Worm (Caenorhabditis elegans) whole organism, young adult: ENCODE data around the gene atgp-2.

Experiments used
- C06A6.2 ChIP-seq: fragments of 200-800 bp; sonication (Bioruptor generic); conservative IDR thresholded peaks from 2 replicates; pipeline ENCODE4 v1.3.6; 2022; ENCODE audit warnings: missing genetic modification characterization, missing compliant biosample characterization
- C17E4.6 ChIP-seq: fragments of 200-800 bp; sonication (Bioruptor generic); IDR thresholded peaks from 2 replicates; pipeline ENCODE4 v1.3.6; 2022; ENCODE audit warnings: missing genetic modification reagents, missing genetic modification characterization, missing compliant biosample characterization
- F57A8.1 ChIP-seq: fragments of 200-800 bp; sonication (Bioruptor generic); optimal IDR thresholded peaks from 2 replicates; lab custom pipeline; 2018; ENCODE audit warnings: mild to moderate bottlenecking, missing genetic modification characterization, moderate library complexity, missing compliant biosample characterization
- dpff-1 ChIP-seq: sonication (generic microtip); optimal IDR thresholded peaks from 2 replicates; lab custom pipeline; 2017; ENCODE audit warnings: mild to moderate bottlenecking, missing genetic modification characterization, missing compliant biosample characterization
- hlh-26 ChIP-seq: fragments of 200-800 bp; sonication (Bioruptor generic); conservative IDR thresholded peaks from 2 replicates; pipeline ENCODE4 v1.3.6; 2022; ENCODE audit warnings: missing genetic modification reagents, missing genetic modification characterization, missing compliant biosample characterization
- hsf-1 ChIP-seq: fragments of 200-800 bp; sonication (Bioruptor generic); IDR thresholded peaks from 2 replicates; pipeline ENCODE4 v1.3.6; 2022; ENCODE audit warnings: missing genetic modification reagents, missing genetic modification characterization, missing compliant biosample characterization
- madf-10 ChIP-seq: sonication (generic microtip); optimal IDR thresholded peaks from 2 replicates; lab custom pipeline; 2016; ENCODE audit warnings: mild to moderate bottlenecking, missing genetic modification characterization, missing compliant biosample characterization
- nhr-120 ChIP-seq: fragments of 200-800 bp; sonication (Bioruptor generic); IDR thresholded peaks from 2 replicates; pipeline ENCODE4 v1.3.6; 2022; ENCODE audit warnings: missing genetic modification characterization, missing compliant biosample characterization
- nhr-90 ChIP-seq: sonication (generic microtip); optimal IDR thresholded peaks from 2 replicates; lab custom pipeline; 2016; ENCODE audit warnings: missing genotype, mild to moderate bottlenecking, missing genetic modification characterization, missing compliant biosample characterization
- snpc-3.4 ChIP-seq: sonication (generic microtip); optimal IDR thresholded peaks from 2 replicates; lab custom pipeline; 2017; ENCODE audit warnings: missing genetic modification characterization, mild to moderate bottlenecking, missing compliant biosample characterization, antibody characterized with exemption, moderate library complexity, missing genotype, missing genetic modification reagents

DNA sequence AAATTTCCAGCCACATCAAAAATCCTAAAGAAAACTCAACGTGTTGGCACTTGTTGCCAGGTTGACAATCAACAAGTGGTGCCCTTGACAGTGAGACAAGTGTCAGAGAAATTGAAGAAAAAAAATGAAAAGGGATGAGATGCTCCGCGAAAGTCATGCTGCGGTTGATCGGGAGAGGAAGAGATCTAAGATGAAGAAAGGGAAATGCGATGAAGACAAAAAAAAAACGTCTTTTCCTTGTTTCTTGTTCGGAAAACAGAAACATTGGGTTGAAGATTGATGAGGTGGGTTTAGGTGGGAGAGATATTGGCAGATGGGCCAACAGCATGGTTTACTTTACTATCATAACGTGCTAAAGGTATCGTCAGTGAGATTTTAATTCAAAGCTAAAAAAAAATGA, 26.3 kb upstream of the atgp-2 start:
- TF ChIP-seq C06A6.2: no peak
- no peak for TF ChIP-seq madf-10 (tag; lab: Kevin White, UChicago)
- TF ChIP-seq hlh-26 (GFP tag; lab: Robert Waterston, UW): no peak
- no peak for TF ChIP-seq hsf-1 (GFP tag; lab: Robert Waterston, UW)
- no peak for TF ChIP-seq F57A8.1 (GFP tag; lab: Kevin White, UChicago)
- no peak for TF ChIP-seq nhr-120
- no peak for TF ChIP-seq C17E4.6 (GFP tag; lab: Robert Waterston, UW)
- no peak for TF ChIP-seq dpff-1 (tag; lab: Kevin White, UChicago)
- no peak for TF ChIP-seq snpc-3.4 (tag; lab: Kevin White, UChicago)
- TF ChIP-seq nhr-90 (tag; lab: Kevin White, UChicago): no peak
